Worm (Caenorhabditis elegans) whole organism, midembryonic: ENCODE data around the gene mpk-2.

Source experiments
- T22C8.4 ChIP-seq: fragments of 200-800 bp; sonication (Bioruptor generic); IDR thresholded peaks from 2 replicates; pipeline ENCODE4 v1.3.6; 2022; ENCODE audit warnings: missing genetic modification characterization, missing compliant biosample characterization
- cog-1 ChIP-seq: sonication (generic microtip); optimal IDR thresholded peaks from 2 replicates; lab custom pipeline; 2016; ENCODE audit warnings: missing genetic modification characterization, missing compliant biosample characterization
- flt-1 ChIP-seq: fragments of 200-800 bp; sonication (Bioruptor generic); IDR thresholded peaks from 2 replicates; pipeline ENCODE4 v1.3.6; 2022; ENCODE audit warnings: missing genetic modification characterization, missing compliant biosample characterization
- klf-2 ChIP-seq: fragments of 200-800 bp; sonication (Bioruptor generic); conservative IDR thresholded peaks from 2 replicates; pipeline ENCODE4 v1.3.6; 2022; ENCODE audit warnings: missing genetic modification reagents, missing genetic modification characterization, missing compliant biosample characterization
- med-1 ChIP-seq: sonication (generic microtip); optimal IDR thresholded peaks from 2 replicates; lab custom pipeline; 2017; ENCODE audit warnings: missing genetic modification characterization, mild to moderate bottlenecking, missing compliant biosample characterization, antibody characterized with exemption, missing genetic modification reagents; ENCODE audit not compliant: insufficient read depth
- ref-1 ChIP-seq: fragments of 200-800 bp; sonication (Bioruptor generic); conservative IDR thresholded peaks from 2 replicates; pipeline ENCODE4 v1.3.6; 2022; ENCODE audit warnings: missing genetic modification reagents, missing genetic modification characterization, missing compliant biosample characterization
- tab-1 ChIP-seq: fragments of 200-800 bp; sonication (Bioruptor generic); IDR thresholded peaks from 2 replicates; pipeline ENCODE4 v1.3.6; 2022; ENCODE audit warnings: missing genetic modification characterization, missing compliant biosample characterization
- ztf-23 ChIP-seq: fragments of 200-800 bp; sonication (Bioruptor generic); IDR thresholded peaks from 2 replicates; pipeline ENCODE4 v1.3.6; 2022; ENCODE audit warnings: missing genetic modification reagents, missing genetic modification characterization, missing compliant biosample characterization
- ztf-29 ChIP-seq: fragments of 200-800 bp; sonication (Bioruptor generic); IDR thresholded peaks from 2 replicates; pipeline ENCODE4 v1.3.6; 2022; ENCODE audit warnings: missing genetic modification reagents, missing genetic modification characterization, missing compliant biosample characterization

Gene mpk-2

ce11 chrII:5092362-5093281 lies 11.3 kb upstream of the mpk-2 start, which contains the start of gene C04G6.2:
C04G6.2 (plus strand) TSS chrII:5093231.
- TF ChIP-seq flt-1 (no peak), cog-1 (tag; lab: Kevin White, UChicago) (peak; percentile 82), ztf-29 (GFP tag; lab: Robert Waterston, UW) (no peak), tab-1 (GFP tag; lab: Robert Waterston, UW) (no peak), med-1 (GFP tag; lab: Kevin White, UChicago) (no peak), klf-2 (GFP tag; lab: Robert Waterston, UW) (no peak), T22C8.4 (GFP tag; lab: Robert Waterston, UW) (no peak), ref-1 (GFP tag; lab: Robert Waterston, UW) (no peak)

- TF ChIP-seq ref-1 (GFP tag; lab: Robert Waterston, UW) (no peak), tab-1 (GFP tag; lab: Robert Waterston, UW) (no peak), med-1 (GFP tag; lab: Kevin White, UChicago) (no peak), T22C8.4 (GFP tag; lab: Robert Waterston, UW) (no peak), ztf-23 (no peak), cog-1 (tag; lab: Kevin White, UChicago) (no peak), flt-1 (no peak), klf-2 (GFP tag; lab: Robert Waterston, UW) (no peak), ztf-29 (GFP tag; lab: Robert Waterston, UW) (no peak)
Measured at ce11 chrII:5093945-5094344, 10.0 kb upstream of the mpk-2 start, which contains the start of gene C04G6.13. C04G6.13 (plus strand) TSS chrII:5094245.

ce11 chrII:5097463-5097862 lies 6.5 kb upstream of the mpk-2 start:
- TF ChIP-seq ztf-29 (GFP tag; lab: Robert Waterston, UW): peak; percentile 57; the same call in 1 of the 2 replicates
- TF ChIP-seq ztf-23: peak; percentile 98
- peak; percentile 99 for TF ChIP-seq ref-1 (GFP tag; lab: Robert Waterston, UW)
- TF ChIP-seq klf-2 (GFP tag; lab: Robert Waterston, UW): peak; percentile 98
- peak; percentile 85 for TF ChIP-seq tab-1 (GFP tag; lab: Robert Waterston, UW)
- peak; percentile 88 for TF ChIP-seq flt-1

- TF ChIP-seq ref-1 (GFP tag; lab: Robert Waterston, UW) (no peak), klf-2 (GFP tag; lab: Robert Waterston, UW) (no peak), ztf-29 (GFP tag; lab: Robert Waterston, UW) (no peak), flt-1 (no peak), cog-1 (tag; lab: Kevin White, UChicago) (no peak), tab-1 (GFP tag; lab: Robert Waterston, UW) (no peak), T22C8.4 (GFP tag; lab: Robert Waterston, UW) (no peak)
Measured at ce11 chrII:5099034-5099433, 4.9 kb upstream of the mpk-2 start.

ce11 chrII:5099649-5100048 lies 4.3 kb upstream of the mpk-2 start, which contains the start of gene C04G6.6:
C04G6.6 (minus strand) TSS chrII:5099749.
- TF ChIP-seq cog-1 (tag; lab: Kevin White, UChicago): no peak
- no peak for TF ChIP-seq ztf-23
- TF ChIP-seq flt-1: no peak
- TF ChIP-seq T22C8.4 (GFP tag; lab: Robert Waterston, UW): no peak
- TF ChIP-seq ref-1 (GFP tag; lab: Robert Waterston, UW): no peak
- TF ChIP-seq klf-2 (GFP tag; lab: Robert Waterston, UW): no peak
- TF ChIP-seq med-1 (GFP tag; lab: Kevin White, UChicago): no peak
- no peak for TF ChIP-seq tab-1 (GFP tag; lab: Robert Waterston, UW)
- TF ChIP-seq ztf-29 (GFP tag; lab: Robert Waterston, UW): no peak

- no peak for TF ChIP-seq tab-1 (GFP tag; lab: Robert Waterston, UW)
- no peak for TF ChIP-seq flt-1
- no peak for TF ChIP-seq med-1 (GFP tag; lab: Kevin White, UChicago)
- TF ChIP-seq ztf-23: no peak
- no peak for TF ChIP-seq ref-1 (GFP tag; lab: Robert Waterston, UW)
Measured at ce11 chrII:5101701-5102100, 2.2 kb upstream of the mpk-2 start, which contains the start of the genes idpb-3 and idpb-1. idpb-3 (minus strand) TSS chrII:5101801. idpb-1 (plus strand) TSS chrII:5101984.

ce11 chrII:5103189-5103588 lies 729 bp upstream of the mpk-2 start:
- TF ChIP-seq ztf-29 (GFP tag; lab: Robert Waterston, UW) (no peak), cog-1 (tag; lab: Kevin White, UChicago) (no peak), med-1 (GFP tag; lab: Kevin White, UChicago) (no peak), T22C8.4 (GFP tag; lab: Robert Waterston, UW) (no peak), ztf-23 (no peak), tab-1 (GFP tag; lab: Robert Waterston, UW) (no peak), ref-1 (GFP tag; lab: Robert Waterston, UW) (no peak), flt-1 (no peak), klf-2 (GFP tag; lab: Robert Waterston, UW) (no peak)

- TF ChIP-seq ztf-23: peak; percentile 96
- peak; percentile 90 for TF ChIP-seq med-1 (GFP tag; lab: Kevin White, UChicago)
- peak; percentile 94 for TF ChIP-seq T22C8.4 (GFP tag; lab: Robert Waterston, UW)
- peak; percentile 95 for TF ChIP-seq klf-2 (GFP tag; lab: Robert Waterston, UW)
- peak; percentile 98 for TF ChIP-seq tab-1 (GFP tag; lab: Robert Waterston, UW)
- peak; percentile 97 for TF ChIP-seq ref-1 (GFP tag; lab: Robert Waterston, UW)
- TF ChIP-seq flt-1: peak; percentile 99
- TF ChIP-seq cog-1 (tag; lab: Kevin White, UChicago): peak; percentile 91
- TF ChIP-seq ztf-29 (GFP tag; lab: Robert Waterston, UW): peak; percentile 98
Measured at ce11 chrII:5105020-5105419, 1.1 kb downstream of the mpk-2 start.

ce11 chrII:5109693-5110092 lies 5.8 kb downstream of the mpk-2 start, which contains the start of gene F09C12.2:
F09C12.2 (plus strand) TSS chrII:5110012.
- TF ChIP-seq klf-2 (GFP tag; lab: Robert Waterston, UW) (no peak), ref-1 (GFP tag; lab: Robert Waterston, UW) (no peak), ztf-23 (no peak), med-1 (GFP tag; lab: Kevin White, UChicago) (no peak), T22C8.4 (GFP tag; lab: Robert Waterston, UW) (no peak), tab-1 (GFP tag; lab: Robert Waterston, UW) (no peak), ztf-29 (GFP tag; lab: Robert Waterston, UW) (no peak), cog-1 (tag; lab: Kevin White, UChicago) (no peak), flt-1 (no peak)
